Fruit fly (Drosophila melanogaster): ENCODE results near the gene CheB38b.

Gene CheB38b

dm6 chr2L:20774464-20774863 is 42.6 kb downstream of the CheB38b start:
- no peak for TF ChIP-seq CTCF (optimal IDR thresholded peaks at IDR 0.05)

DNA sequence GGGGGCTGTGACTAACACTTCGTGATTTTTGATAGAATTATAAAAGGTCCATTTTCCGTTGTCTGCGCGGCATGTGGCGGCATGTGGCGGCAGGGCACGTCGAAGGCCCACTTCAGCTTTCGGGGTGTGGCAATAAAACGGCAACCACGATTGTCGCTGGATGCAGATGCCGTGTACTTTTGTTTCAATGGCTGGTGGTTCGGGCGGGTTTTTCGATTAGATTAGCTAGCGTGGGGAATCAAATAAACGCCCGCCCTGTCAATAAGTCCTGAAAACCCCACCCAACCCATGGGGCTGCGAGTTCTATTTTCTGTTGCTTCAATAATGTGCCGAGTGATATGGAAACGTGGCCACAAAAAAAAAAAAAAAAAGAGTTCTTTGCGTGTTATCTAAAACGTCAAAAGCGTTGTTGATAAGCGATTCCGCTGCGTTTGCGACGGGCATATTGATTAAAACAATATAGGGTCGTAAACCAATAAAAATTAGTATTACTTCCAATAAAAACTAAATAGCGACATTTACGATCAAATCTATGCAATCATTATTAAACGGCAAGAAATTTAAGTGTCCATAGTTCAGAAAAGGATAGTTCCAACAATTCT is 43.5 kb downstream of the CheB38b start:
- TF ChIP-seq CTCF (optimal IDR thresholded peaks at IDR 0.05) (no peak), CG8478 (optimal IDR thresholded peaks at IDR 0.05) (no peak)

- TF ChIP-seq CTCF (optimal IDR thresholded peaks at IDR 0.05), result peak; percentile 52 to 64
- no peak for TF ChIP-seq CG8478 (optimal IDR thresholded peaks at IDR 0.05)
Observed at dm6 chr2L:20770242-20770769, 46.8 kb downstream of the CheB38b start, which contains the start of gene cad. cad (plus strand) TSS chr2L:20770731.

DNA sequence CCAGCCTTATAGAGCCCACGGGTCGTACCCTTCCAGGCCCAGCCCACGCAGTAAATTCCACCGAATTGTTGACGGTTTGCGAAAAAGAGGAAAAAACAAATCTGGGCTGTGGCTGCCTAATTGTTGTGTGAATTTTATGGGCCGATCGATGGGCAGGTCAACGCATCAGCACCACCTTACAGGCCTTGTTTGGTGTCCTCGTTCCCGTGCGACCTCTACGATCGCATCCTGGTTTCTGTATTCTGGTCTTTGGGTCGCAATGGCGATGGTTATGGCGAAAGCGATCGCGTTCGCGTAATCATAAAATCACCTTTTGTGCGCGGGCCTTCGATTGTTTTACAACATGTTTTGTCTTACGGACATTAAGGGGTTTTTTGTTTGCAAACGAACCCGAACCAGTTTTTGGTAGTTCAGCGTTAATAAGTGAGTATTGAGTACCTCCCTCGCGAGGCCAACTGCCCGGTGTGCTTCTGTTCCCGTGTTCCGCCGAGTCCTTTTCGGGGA is 48.5 kb downstream of the CheB38b start:
- TF ChIP-seq CG8478 (optimal IDR thresholded peaks at IDR 0.05) (no peak), CTCF (optimal IDR thresholded peaks at IDR 0.05) (no peak)
